Fruit fly (Drosophila melanogaster) whole organism, embryonic: ENCODE results near the gene Tailor.

Source experiments
- ATbp ChIP-seq: fragments of 200-800 bp; sonication (Bioruptor generic); optimal IDR thresholded peaks from 2 replicates; lab custom pipeline; 2017; ENCODE audit warnings: missing biosample characterization, mild to moderate bottlenecking, missing genetic modification characterization, missing genetic modification reagents
- Awh ChIP-seq: fragments of 200-800 bp; sonication (Bioruptor generic); IDR thresholded peaks from 2 replicates; pipeline ENCODE4, ENCODE4 v1.3.6; 2022; ENCODE audit warnings: missing biosample characterization, missing genetic modification characterization
- CG13775 ChIP-seq: fragments of 200-800 bp; sonication (Bioruptor generic); optimal IDR thresholded peaks from 3 replicates; lab custom pipeline; 2017; ENCODE audit warnings: missing biosample characterization, mild to moderate bottlenecking, missing genetic modification characterization
- CG16815 ChIP-seq: fragments of 200-800 bp; sonication (Bioruptor generic); optimal IDR thresholded peaks from 3 replicates; lab custom pipeline; 2017; ENCODE audit warnings: missing biosample characterization, mild to moderate bottlenecking, missing genetic modification characterization
- CG17186 ChIP-seq: fragments of 200-800 bp; sonication (Bioruptor generic); optimal IDR thresholded peaks from 3 replicates; lab custom pipeline; 2017; ENCODE audit warnings: missing biosample characterization, missing genetic modification reagents, missing genetic modification characterization
- CG17612 ChIP-seq: fragments of 200-800 bp; sonication (Bioruptor generic); IDR thresholded peaks from 2 replicates; pipeline ENCODE4 v1.3.6; 2022; ENCODE audit warnings: missing biosample characterization, missing genetic modification characterization
- CG18599 ChIP-seq: fragments of 200-800 bp; sonication (Bioruptor generic); optimal IDR thresholded peaks from 3 replicates; lab custom pipeline; 2017; ENCODE audit warnings: missing biosample characterization, missing genetic modification characterization, mild to moderate bottlenecking, moderate library complexity, missing genetic modification reagents
- CG2116 ChIP-seq: fragments of 200-800 bp; sonication (Bioruptor generic); optimal IDR thresholded peaks from 3 replicates; lab custom pipeline; 2018; ENCODE audit warnings: missing biosample characterization, mild to moderate bottlenecking, missing genetic modification characterization
- CG2199 ChIP-seq: fragments of 200-800 bp; sonication (Bioruptor generic); IDR thresholded peaks from 3 replicates; pipeline ENCODE4 v1.3.6; 2022; ENCODE audit warnings: missing biosample characterization, missing genetic modification characterization
- CG31224 ChIP-seq: fragments of 200-800 bp; sonication (Bioruptor generic); IDR thresholded peaks from 2 replicates; pipeline ENCODE4 v1.3.6; 2022; ENCODE audit warnings: missing biosample characterization, missing genetic modification characterization
- CG4360 ChIP-seq: fragments of 200-800 bp; sonication (Bioruptor generic); IDR thresholded peaks from 2 replicates; pipeline ENCODE4 v1.3.6; 2022; ENCODE audit warnings: missing biosample characterization, missing genetic modification characterization
- CG6854 ChIP-seq: fragments of 200-800 bp; sonication (Bioruptor generic); optimal IDR thresholded peaks from 3 replicates; lab custom pipeline; 2017; ENCODE audit warnings: missing biosample characterization, mild to moderate bottlenecking, missing genetic modification characterization
- CG7357 ChIP-seq: fragments of 200-800 bp; sonication (Bioruptor generic); IDR thresholded peaks from 3 replicates; pipeline ENCODE4 v1.3.6; 2022; ENCODE audit warnings: missing biosample characterization, missing genetic modification characterization
- CG7745 ChIP-seq: fragments of 200-800 bp; sonication (Bioruptor generic); optimal IDR thresholded peaks from 2 replicates; lab custom pipeline; 2018; ENCODE audit warnings: missing biosample characterization, mild to moderate bottlenecking, missing genetic modification characterization, moderate library complexity
- CG7839 ChIP-seq: fragments of 200-800 bp; sonication (Bioruptor generic); optimal IDR thresholded peaks from 3 replicates; lab custom pipeline; 2018; ENCODE audit warnings: missing biosample characterization, mild to moderate bottlenecking, missing genetic modification characterization, moderate library complexity
- CG8290 ChIP-seq, 3 experiments: fragments of 200-800 bp; sonication (Bioruptor generic); optimal IDR thresholded peaks; 2 replicates each; lab custom pipeline; 2016 to 2019; ENCODE audit warnings: missing biosample characterization in 3 of 3, missing genetic modification characterization in 3 of 3, mild to moderate bottlenecking in 2 of 3, moderate library complexity in 1 of 3
- CrebB ChIP-seq: fragments of 200-800 bp; sonication (Bioruptor generic); optimal IDR thresholded peaks from 3 replicates; lab custom pipeline; 2018; ENCODE audit warnings: missing biosample characterization, mild to moderate bottlenecking, missing genetic modification characterization
- D ChIP-seq, 2 experiments: fragments of 200-800 bp in 1 of 2; fragments of >200 bp in 1 of 2; sonication (Bioruptor generic) in 1 of 2; optimal IDR thresholded peaks; 2 replicates in 1 of 2; 3 replicates in 1 of 2; lab custom pipeline; 2017; ENCODE audit warnings: mild to moderate bottlenecking in 1 of 2, missing biosample characterization in 1 of 2, missing genetic modification characterization in 1 of 2, missing genetic modification reagents in 1 of 2
- D19A ChIP-seq: fragments of 200-800 bp; optimal IDR thresholded peaks from 3 replicates; lab custom pipeline; 2019; ENCODE audit warnings: missing biosample characterization, mild to moderate bottlenecking, missing genetic modification characterization, moderate library complexity
- Ets97D ChIP-seq: fragments of 200-800 bp; sonication (Bioruptor generic); optimal IDR thresholded peaks from 3 replicates; lab custom pipeline; 2016; ENCODE audit warnings: missing biosample characterization, missing genetic modification characterization
- HLHmδ ChIP-seq: fragments of 200-800 bp; sonication (Bioruptor generic); optimal IDR thresholded peaks from 2 replicates; lab custom pipeline; 2018; ENCODE audit warnings: missing biosample characterization, mild to moderate bottlenecking, missing genetic modification characterization, moderate library complexity
- Mes4 ChIP-seq: fragments of 200-800 bp; sonication (Bioruptor generic); optimal IDR thresholded peaks from 2 replicates; lab custom pipeline; 2016; ENCODE audit warnings: missing biosample characterization, missing genetic modification characterization
- NC2β ChIP-seq: fragments of 200-800 bp; sonication (Bioruptor generic); optimal IDR thresholded peaks from 2 replicates; lab custom pipeline; 2016; ENCODE audit warnings: missing biosample characterization, missing genetic modification characterization
- Nf-YC ChIP-seq: fragments of 200-800 bp; optimal IDR thresholded peaks from 3 replicates; lab custom pipeline; 2019; ENCODE audit warnings: missing biosample characterization, mild to moderate bottlenecking, missing genetic modification characterization, moderate library complexity
- Side ChIP-seq: fragments of 200-800 bp; sonication (Bioruptor generic); optimal IDR thresholded peaks from 2 replicates; lab custom pipeline; 2016; ENCODE audit warnings: missing biosample characterization, missing genetic modification characterization
- Sox100B ChIP-seq: fragments of 200-800 bp; sonication (Bioruptor generic); optimal IDR thresholded peaks from 3 replicates; lab custom pipeline; 2018; ENCODE audit warnings: missing biosample characterization, mild to moderate bottlenecking, missing genetic modification characterization
- Ssrp ChIP-seq: fragments of 200-800 bp; sonication (Bioruptor generic); optimal IDR thresholded peaks from 2 replicates; lab custom pipeline; 2018; ENCODE audit warnings: missing biosample characterization, mild to moderate bottlenecking, missing genetic modification characterization, moderate library complexity
- Xbp1 ChIP-seq: fragments of 200-800 bp; sonication (Bioruptor generic); optimal IDR thresholded peaks from 3 replicates; lab custom pipeline; 2016; ENCODE audit warnings: missing biosample characterization, mild to moderate bottlenecking, missing genetic modification characterization
- ac ChIP-seq: fragments of 200-800 bp; sonication (Bioruptor generic); optimal IDR thresholded peaks from 3 replicates; lab custom pipeline; 2017; ENCODE audit warnings: missing biosample characterization, mild to moderate bottlenecking, missing genetic modification characterization
- cad ChIP-seq: fragments of >200 bp; optimal IDR thresholded peaks from 2 replicates; lab custom pipeline; 2017; ENCODE audit warnings: missing biosample characterization, missing genetic modification characterization
- croc ChIP-seq: fragments of 200-800 bp; sonication (Bioruptor generic); conservative IDR thresholded peaks from 3 replicates; pipeline ENCODE4 v1.3.6; 2022; ENCODE audit warnings: missing biosample characterization, missing genetic modification characterization
- crol ChIP-seq: fragments of 200-800 bp; sonication (Bioruptor generic); IDR thresholded peaks from 2 replicates; pipeline ENCODE4 v1.3.6; 2022; ENCODE audit warnings: missing biosample characterization, missing genetic modification characterization
- da ChIP-seq: fragments of 200-800 bp; sonication (Bioruptor generic); optimal IDR thresholded peaks from 2 replicates; lab custom pipeline; 2016; ENCODE audit warnings: missing biosample characterization, missing genetic modification characterization
- ems ChIP-seq: fragments of 200-800 bp; sonication (Bioruptor generic); optimal IDR thresholded peaks from 3 replicates; lab custom pipeline; 2016; ENCODE audit warnings: missing biosample characterization, missing genetic modification characterization
- hb ChIP-seq: fragments of 200-800 bp; sonication (Bioruptor generic); IDR thresholded peaks from 3 replicates; pipeline ENCODE4 v1.3.6; 2022; ENCODE audit warnings: missing biosample characterization, missing genetic modification characterization; ENCODE audit not compliant: partially characterized antibody
- kay ChIP-seq: fragments of 200-800 bp; sonication (Bioruptor generic); optimal IDR thresholded peaks from 2 replicates; lab custom pipeline; 2016; ENCODE audit warnings: missing biosample characterization, missing genetic modification characterization
- kni ChIP-seq: fragments of 200-800 bp; sonication (Bioruptor generic); optimal IDR thresholded peaks from 3 replicates; lab custom pipeline; 2017; ENCODE audit warnings: mild to moderate bottlenecking, missing biosample characterization, missing genetic modification reagents, missing genetic modification characterization
- pan ChIP-seq, 4 experiments: fragments of >200 bp in 3 of 4; fragments of 200-800 bp in 1 of 4; sonication (Bioruptor generic) in 1 of 4; optimal IDR thresholded peaks in 3 of 4; IDR thresholded peaks in 1 of 4; 2 replicates each; pipeline versions ENCODE4 v1.3.6 to Lab custom; 2017 to 2022; ENCODE audit warnings: missing biosample characterization in 2 of 4, missing genetic modification characterization in 2 of 4, mixed read lengths in 1 of 4
- sc ChIP-seq, 3 experiments: fragments of >200 bp in 2 of 3; fragments of 200-800 bp in 1 of 3; sonication (Bioruptor generic) in 1 of 3; optimal IDR thresholded peaks; 2 replicates in 2 of 3; 3 replicates in 1 of 3; lab custom pipeline; 2017; ENCODE audit warnings: mild to moderate bottlenecking in 1 of 3, missing biosample characterization in 1 of 3, missing genetic modification characterization in 1 of 3, missing genetic modification reagents in 1 of 3
- scrt ChIP-seq: fragments of 200-800 bp; sonication (Bioruptor generic); optimal IDR thresholded peaks from 2 replicates; lab custom pipeline; 2018; ENCODE audit warnings: missing biosample characterization, mild to moderate bottlenecking, missing genetic modification characterization, moderate library complexity
- sens ChIP-seq: fragments of 200-800 bp; sonication (Bioruptor generic); peaks from one replicate; lab custom pipeline; 2016; ENCODE audit warnings: missing biosample characterization, missing genetic modification characterization
- sens-2 ChIP-seq: fragments of 200-800 bp; sonication (Bioruptor generic); IDR thresholded peaks from 2 replicates; pipeline ENCODE4 v1.3.6; 2022; ENCODE audit warnings: missing biosample characterization, missing genetic modification characterization
- tll ChIP-seq, 2 experiments: fragments of 200-800 bp in 1 of 2; fragments of >200 bp in 1 of 2; sonication (Bioruptor generic) in 1 of 2; optimal IDR thresholded peaks; 2 replicates each; lab custom pipeline; 2017 to 2019; ENCODE audit warnings: missing biosample characterization in 2 of 2, missing genetic modification characterization in 2 of 2, mild to moderate bottlenecking in 1 of 2, moderate library complexity in 1 of 2
- trem ChIP-seq: fragments of 200-800 bp; optimal IDR thresholded peaks from 3 replicates; lab custom pipeline; 2019; ENCODE audit warnings: missing biosample characterization, mild to moderate bottlenecking, missing genetic modification characterization, moderate library complexity
- zfh2 ChIP-seq: fragments of 200-800 bp; sonication (Bioruptor generic); optimal IDR thresholded peaks from 2 replicates; lab custom pipeline; 2016; ENCODE audit warnings: missing biosample characterization, missing genetic modification characterization

Gene Tailor

DNA sequence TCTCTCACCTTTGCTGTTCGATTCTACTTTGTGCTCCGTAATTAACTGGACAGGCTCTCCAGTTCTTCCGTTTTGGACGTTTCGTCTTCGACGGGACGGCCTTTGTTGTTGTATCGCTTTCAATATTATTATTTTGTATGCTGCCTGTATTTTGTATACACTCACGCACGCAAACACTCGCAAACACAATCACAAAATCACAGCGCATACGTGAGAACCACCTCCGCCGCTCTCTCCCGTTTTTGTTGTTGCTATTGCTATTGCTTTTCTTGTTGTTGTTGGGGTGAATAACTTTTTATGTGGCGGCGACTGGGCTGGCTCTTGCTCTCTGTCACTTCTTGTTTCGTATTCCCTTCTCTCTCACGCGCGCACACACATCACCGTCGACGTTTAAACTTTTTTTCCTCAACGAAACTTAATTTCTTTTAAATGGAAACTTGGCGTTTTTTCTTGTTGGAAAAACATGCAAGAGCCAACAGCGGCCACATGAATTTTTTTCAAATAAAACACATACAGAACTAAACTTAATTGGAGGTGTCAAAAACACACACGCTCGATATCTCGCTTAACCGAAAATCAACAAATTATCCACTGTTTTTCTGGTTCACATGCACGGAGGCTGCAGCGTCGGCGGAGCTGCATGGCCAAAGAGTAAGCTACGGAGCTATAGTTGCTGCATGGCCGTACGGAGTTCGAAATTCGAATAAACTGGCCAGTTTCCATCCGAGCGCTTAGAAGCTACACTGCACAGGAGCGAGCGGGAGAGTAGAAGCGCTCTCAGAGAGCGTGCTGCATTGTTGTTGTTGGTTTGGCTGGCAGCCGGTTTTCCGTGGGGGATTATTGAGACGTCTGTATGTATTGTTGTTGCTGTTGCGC is 22.1 kb upstream of the Tailor start (continued):
- no peak for TF ChIP-seq tll (GFP tag; optimal IDR thresholded peaks at IDR 0.05; lab: Kevin White, UChicago)
- TF ChIP-seq trem (tag; lab: Kevin White, UChicago) = no peak
- peak; percentile 51 for TF ChIP-seq D19A (tag; lab: Kevin White, UChicago)
- TF ChIP-seq Sox100B (GFP tag; lab: Kevin White, UChicago) = no peak
- TF ChIP-seq CG17186 (GFP tag; lab: Kevin White, UChicago) = no peak
- TF ChIP-seq kni (GFP tag; lab: Kevin White, UChicago) = peak; percentile 38
- TF ChIP-seq CrebB = no peak
- no peak for TF ChIP-seq Side (GFP tag; lab: Kevin White, UChicago)
- TF ChIP-seq CG17612 (GFP tag; lab: Robert Waterston, UW) = no peak
- peak; percentile 45 for TF ChIP-seq Mes4
- TF ChIP-seq Nf-YC (tag; lab: Kevin White, UChicago) = no peak
- TF ChIP-seq CG2116 (GFP tag; lab: Kevin White, UChicago) = no peak
- peak; percentile 37 for TF ChIP-seq HLHmδ (GFP tag; lab: Kevin White, UChicago)
- peak; percentile 45 for TF ChIP-seq Ssrp (tag; lab: Kevin White, UChicago)
- no peak for TF ChIP-seq CG8290 (GFP tag; optimal IDR thresholded peaks at IDR 0.05; lab: Kevin White, UChicago)
- peak in 1 of 2 experiments; percentile 14 for TF ChIP-seq CG8290 (tag; optimal IDR thresholded peaks at IDR 0.05; lab: Kevin White, UChicago)
- TF ChIP-seq kay (GFP tag; lab: Kevin White, UChicago) = peak; percentile 22
- TF ChIP-seq hb (GFP tag; lab: Robert Waterston, UW) = no peak
- no peak for TF ChIP-seq ems
- no peak for TF ChIP-seq CG13775 (GFP tag; lab: Kevin White, UChicago)
- TF ChIP-seq CG7839 (tag; lab: Kevin White, UChicago) = peak; percentile 26
- no peak for TF ChIP-seq pan (optimal IDR thresholded peaks at IDR 0.05; lab: Kevin White, UChicago)
- no peak for TF ChIP-seq pan (GFP tag; optimal IDR thresholded peaks at IDR 0.05 in 1 of 2, IDR thresholded peaks at IDR 0.05 in 1 of 2)
- TF ChIP-seq Awh (GFP tag; lab: Robert Waterston, UW) = no peak
- TF ChIP-seq ATbp (GFP tag; lab: Kevin White, UChicago) = peak; percentile 45
- TF ChIP-seq croc (GFP tag; lab: Robert Waterston, UW) = no peak
- TF ChIP-seq CG6854 (GFP tag; lab: Kevin White, UChicago) = no peak
- TF ChIP-seq scrt (GFP tag; lab: Kevin White, UChicago) = no peak
- no peak for TF ChIP-seq CG7357 (GFP tag; lab: Robert Waterston, UW)
- TF ChIP-seq NC2β = no peak
- no peak for TF ChIP-seq CG16815 (GFP tag; lab: Kevin White, UChicago)
- no peak for TF ChIP-seq CG31224
- peak; percentile 80 for TF ChIP-seq sens (GFP tag; lab: Kevin White, UChicago)
- TF ChIP-seq Ets97D (GFP tag; lab: Kevin White, UChicago) = no peak
- TF ChIP-seq zfh2 (GFP tag; lab: Kevin White, UChicago) = no peak
- no peak for TF ChIP-seq Xbp1 (GFP tag; lab: Kevin White, UChicago)
- peak; percentile 15 for TF ChIP-seq CG18599 (GFP tag; lab: Kevin White, UChicago)

DNA sequence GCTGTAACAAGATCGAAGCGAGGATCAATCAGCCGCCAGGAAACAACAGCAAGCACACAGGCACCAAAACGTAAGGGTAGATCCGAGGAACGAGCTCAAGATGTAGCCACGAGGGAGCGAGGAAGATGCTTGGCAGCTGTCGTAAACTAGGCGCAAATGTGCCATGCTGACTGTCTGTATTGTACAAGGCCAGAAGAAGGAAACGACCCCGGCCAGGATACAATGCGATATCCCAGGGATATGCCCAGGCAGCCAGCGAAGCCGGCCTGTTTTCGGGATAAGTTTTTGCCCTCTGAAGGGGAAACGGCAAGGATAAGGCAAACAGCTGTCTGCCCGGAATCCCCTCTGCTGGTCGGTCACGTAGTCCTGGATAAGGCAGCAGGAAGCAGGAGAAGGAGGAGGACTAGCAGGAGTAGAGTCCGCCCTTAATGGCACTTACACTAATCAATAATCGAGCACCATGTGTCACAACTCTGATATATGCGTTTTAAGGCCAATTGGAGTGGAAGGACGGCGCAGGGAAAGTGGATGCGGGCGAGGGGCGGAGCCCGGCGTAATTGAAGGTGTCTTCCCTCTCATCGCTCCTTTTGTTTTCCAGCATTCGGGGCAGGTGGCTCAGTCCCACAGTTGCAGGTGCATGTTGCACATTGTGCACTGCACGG is 19.8 kb upstream of the Tailor start:
- TF ChIP-seq da (GFP tag; lab: Kevin White, UChicago) = peak; percentile 30
- TF ChIP-seq ac (GFP tag; lab: Kevin White, UChicago) = peak; percentile 84
- peak; percentile 85 for TF ChIP-seq CG2199 (GFP tag; lab: Robert Waterston, UW)
- no peak for TF ChIP-seq CG7745 (tag; lab: Kevin White, UChicago)
- TF ChIP-seq sens (GFP tag; lab: Kevin White, UChicago) = peak; percentile 70
- peak; percentile 49 for TF ChIP-seq cad (GFP tag; lab: Kevin White, UChicago)
- TF ChIP-seq sc (optimal IDR thresholded peaks at IDR 0.05; lab: Kevin White, UChicago) = no peak
- no peak for TF ChIP-seq sc (GFP tag; optimal IDR thresholded peaks at IDR 0.05; lab: Kevin White, UChicago)
- TF ChIP-seq sens-2 (GFP tag; lab: Robert Waterston, UW) = no peak
- TF ChIP-seq CG8290 (GFP tag; optimal IDR thresholded peaks at IDR 0.05; lab: Kevin White, UChicago) = no peak
- TF ChIP-seq CG8290 (tag; optimal IDR thresholded peaks at IDR 0.05; lab: Kevin White, UChicago) = no peak
- TF ChIP-seq crol (GFP tag; lab: Robert Waterston, UW) = peak; percentile 62; the same call in 1 of the 2 replicates
- 0 out of 2 replicates have a peak, but pooled peaks have one; percentile 22 for TF ChIP-seq CG4360
- peak; percentile 94 for TF ChIP-seq D (optimal IDR thresholded peaks at IDR 0.05; lab: Kevin White, UChicago)
- TF ChIP-seq D (GFP tag; optimal IDR thresholded peaks at IDR 0.05; lab: Kevin White, UChicago) = no peak
